Worm (Caenorhabditis elegans): Measurements from ENCODE around the gene ZK688.5.

ce11 chrIII:7925968-7926367, 34.5 kb upstream of the ZK688.5 start:
- TF ChIP-seq ztf-11 (tag; optimal IDR thresholded peaks at IDR 0.05) (no peak), pqm-1 (tag; optimal IDR thresholded peaks at IDR 0.05) (no peak), elt-3 (tag; optimal IDR thresholded peaks at IDR 0.05) (no peak), fos-1 (tag; optimal IDR thresholded peaks at IDR 0.05) (no peak), nhr-90 (tag; optimal IDR thresholded peaks at IDR 0.05; ENCODE audit: poor library complexity) (no peak)

Measured in whole organism, L1 larva.